Worm (Caenorhabditis elegans) whole organism, L1 larva: ENCODE measurements around the gene F40H3.3.
A peak's percentile ranks its signal among the peaks of the same experiment; 100 is the strongest.

Experiments used
- C04F5.9 ChIP-seq: sonication (generic microtip); optimal IDR thresholded peaks from 2 replicates; lab custom pipeline; 2016; ENCODE audit warnings: missing genetic modification characterization, missing compliant biosample characterization
- C34B4.2 ChIP-seq: sonication (generic microtip); optimal IDR thresholded peaks from 2 replicates; lab custom pipeline; 2017; ENCODE audit warnings: mild to moderate bottlenecking, missing genetic modification characterization, missing compliant biosample characterization
- F16B12.6 ChIP-seq: fragments of 150-350 bp; optimal IDR thresholded peaks from 2 replicates; lab custom pipeline; 2014; ENCODE audit warnings: missing biosample characterization, missing genetic modification characterization
- Y116A8C.19 ChIP-seq: sonication (generic microtip); optimal IDR thresholded peaks from 2 replicates; lab custom pipeline; 2016; ENCODE audit warnings: missing compliant biosample characterization, missing genetic modification characterization, borderline replicate concordance
- aha-1 ChIP-seq: fragments of 150-350 bp; optimal IDR thresholded peaks from 2 replicates; lab custom pipeline; 2014; ENCODE audit warnings: missing biosample characterization, missing genetic modification characterization
- aly-2 ChIP-seq: fragments of 150-350 bp; optimal IDR thresholded peaks from 2 replicates; lab custom pipeline; 2014; ENCODE audit warnings: missing biosample characterization, missing genetic modification characterization
- ama-1 ChIP-seq: fragments of 150-350 bp; optimal IDR thresholded peaks from 2 replicates; lab custom pipeline; 2014
- ceh-63 ChIP-seq: fragments of 200-800 bp; sonication (Bioruptor generic); optimal IDR thresholded peaks from 2 replicates; lab custom pipeline; 2018; ENCODE audit warnings: mild to moderate bottlenecking, missing genetic modification characterization, missing compliant biosample characterization
- ceh-82 ChIP-seq, 3 experiments: fragments of 150-350 bp in 1 of 3; sonication (generic microtip) in 2 of 3; optimal IDR thresholded peaks; 2 replicates each; lab custom pipeline; 2014 to 2017; ENCODE audit warnings: missing biosample characterization in 3 of 3, missing genetic modification characterization in 3 of 3
- dsc-1 ChIP-seq: sonication (generic microtip); optimal IDR thresholded peaks from 2 replicates; lab custom pipeline; 2016; ENCODE audit warnings: mild to moderate bottlenecking, missing genetic modification characterization, missing compliant biosample characterization
- efl-3 ChIP-seq: fragments of 200-800 bp; sonication (Bioruptor generic); optimal IDR thresholded peaks from 2 replicates; lab custom pipeline; 2018; ENCODE audit warnings: mild to moderate bottlenecking, missing genetic modification characterization, missing compliant biosample characterization
- egl-13 ChIP-seq: sonication (generic microtip); optimal IDR thresholded peaks from 2 replicates; lab custom pipeline; 2016; ENCODE audit warnings: missing genotype, missing genetic modification reagents, missing genetic modification characterization, missing compliant biosample characterization
- elt-2 ChIP-seq: sonication (generic microtip); optimal IDR thresholded peaks from 2 replicates; lab custom pipeline; 2016; ENCODE audit warnings: missing genetic modification characterization, mild to moderate bottlenecking, inconsistent platforms, missing compliant biosample characterization, missing genetic modification reagents
- fkh-4 ChIP-seq: sonication (generic microtip); optimal IDR thresholded peaks from 2 replicates; lab custom pipeline; 2016; ENCODE audit warnings: missing compliant biosample characterization, missing genetic modification characterization, borderline replicate concordance
- fkh-8 ChIP-seq: sonication (generic microtip); optimal IDR thresholded peaks from 2 replicates; lab custom pipeline; 2016; ENCODE audit warnings: mild to moderate bottlenecking, missing genetic modification characterization, missing compliant biosample characterization
- fos-1 ChIP-seq: fragments of 150-350 bp; optimal IDR thresholded peaks from 2 replicates; lab custom pipeline; 2014; ENCODE audit warnings: missing biosample characterization, missing genetic modification characterization
- grh-1 ChIP-seq: fragments of 200-800 bp; sonication (Bioruptor generic); IDR thresholded peaks from 2 replicates; pipeline ENCODE4 v1.3.6; 2022; ENCODE audit warnings: missing genetic modification reagents, missing genetic modification characterization, missing compliant biosample characterization
- hpl-2 ChIP-seq: fragments of 150-350 bp; optimal IDR thresholded peaks from 2 replicates; lab custom pipeline; 2014; ENCODE audit warnings: missing biosample characterization, missing genetic modification reagents, missing genetic modification characterization
- irx-1 ChIP-seq: sonication (generic microtip); optimal IDR thresholded peaks from 2 replicates; lab custom pipeline; 2016; ENCODE audit warnings: missing genetic modification characterization, missing compliant biosample characterization
- isw-1 ChIP-seq: fragments of 200-800 bp; sonication (Bioruptor generic); IDR thresholded peaks from 2 replicates; pipeline ENCODE4 v1.3.6; 2022; ENCODE audit warnings: missing genetic modification characterization, missing compliant biosample characterization
- jun-1 ChIP-seq: fragments of 150-350 bp; optimal IDR thresholded peaks from 2 replicates; lab custom pipeline; 2014; ENCODE audit warnings: missing biosample characterization, missing genetic modification reagents, missing genetic modification characterization
- lin-14 ChIP-seq: fragments of 200-800 bp; sonication (Bioruptor generic); optimal IDR thresholded peaks from 2 replicates; lab custom pipeline; 2018; ENCODE audit warnings: mild to moderate bottlenecking, missing genetic modification characterization, moderate library complexity, missing compliant biosample characterization
- lin-39 ChIP-seq: fragments of 150-350 bp; optimal IDR thresholded peaks from 2 replicates; lab custom pipeline; 2014; ENCODE audit warnings: missing biosample characterization, missing genetic modification reagents, missing genetic modification characterization
- lsy-2 ChIP-seq, 2 experiments: fragments of 150-350 bp; optimal IDR thresholded peaks; 2 replicates each; lab custom pipeline; 2014; ENCODE audit warnings: missing biosample characterization in 2 of 2, missing genetic modification characterization in 2 of 2
- mab-9 ChIP-seq: fragments of 200-800 bp; sonication (Bioruptor generic); IDR thresholded peaks from 2 replicates; pipeline ENCODE4 v1.3.6; 2022; ENCODE audit warnings: missing genetic modification reagents, missing genetic modification characterization, missing compliant biosample characterization
- mdl-1 ChIP-seq, 2 experiments: fragments of 150-350 bp; optimal IDR thresholded peaks; 2 replicates each; lab custom pipeline; 2014 to 2017; ENCODE audit warnings: missing biosample characterization in 2 of 2, missing genetic modification characterization in 2 of 2, inconsistent platforms in 1 of 2
- mep-1 ChIP-seq: fragments of 150-350 bp; optimal IDR thresholded peaks from 2 replicates; lab custom pipeline; 2014; ENCODE audit warnings: missing biosample characterization, missing genetic modification characterization
- nhr-19 ChIP-seq: fragments of 200-800 bp; sonication (Bioruptor generic); conservative IDR thresholded peaks from 2 replicates; pipeline ENCODE4 v1.3.6; 2022; ENCODE audit warnings: missing genetic modification characterization, missing compliant biosample characterization
- nhr-28 ChIP-seq: fragments of 150-350 bp; optimal IDR thresholded peaks from 2 replicates; lab custom pipeline; 2014; ENCODE audit warnings: missing biosample characterization, missing genetic modification characterization
- nhr-47 ChIP-seq: sonication (generic microtip); optimal IDR thresholded peaks from 2 replicates; lab custom pipeline; 2016; ENCODE audit warnings: mild to moderate bottlenecking, missing genetic modification characterization, moderate library complexity, missing compliant biosample characterization
- nhr-71 ChIP-seq: sonication (generic microtip); optimal IDR thresholded peaks from 2 replicates; lab custom pipeline; 2016; ENCODE audit warnings: mild to moderate bottlenecking, missing genetic modification characterization, moderate library complexity, missing compliant biosample characterization
- nhr-77 ChIP-seq: fragments of 150-350 bp; optimal IDR thresholded peaks from 2 replicates; lab custom pipeline; 2014; ENCODE audit warnings: missing biosample characterization, missing genetic modification characterization
- nhr-84 ChIP-seq: sonication (generic microtip); optimal IDR thresholded peaks from 2 replicates; lab custom pipeline; 2017; ENCODE audit warnings: missing biosample characterization, missing genetic modification characterization
- pax-3 ChIP-seq: fragments of 200-800 bp; sonication (Bioruptor generic); optimal IDR thresholded peaks from 2 replicates; lab custom pipeline; 2018; ENCODE audit warnings: mild to moderate bottlenecking, missing genetic modification characterization, moderate library complexity, missing compliant biosample characterization
- rnt-1 ChIP-seq: sonication (generic microtip); optimal IDR thresholded peaks from 2 replicates; lab custom pipeline; 2016; ENCODE audit warnings: mild to moderate bottlenecking, missing genetic modification characterization, moderate library complexity, missing compliant biosample characterization
- snpc-4 ChIP-seq: fragments of 150-350 bp; optimal IDR thresholded peaks from 2 replicates; lab custom pipeline; 2014; ENCODE audit warnings: missing biosample characterization, missing genetic modification characterization
- snu-23 ChIP-seq: sonication (generic microtip); optimal IDR thresholded peaks from 2 replicates; lab custom pipeline; 2016; ENCODE audit warnings: missing genetic modification characterization, missing compliant biosample characterization
- sox-4 ChIP-seq: sonication (generic microtip); optimal IDR thresholded peaks from 2 replicates; lab custom pipeline; 2016; ENCODE audit warnings: missing genetic modification characterization, missing compliant biosample characterization
- sptf-1 ChIP-seq: fragments of 150-350 bp; optimal IDR thresholded peaks from 2 replicates; lab custom pipeline; 2014; ENCODE audit warnings: missing biosample characterization, missing genetic modification characterization
- sup-37 ChIP-seq: fragments of 200-800 bp; sonication (Bioruptor generic); optimal IDR thresholded peaks from 2 replicates; lab custom pipeline; 2018; ENCODE audit warnings: mild to moderate bottlenecking, missing genetic modification characterization, missing compliant biosample characterization
- tlp-1 ChIP-seq: fragments of 150-350 bp; optimal IDR thresholded peaks from 2 replicates; lab custom pipeline; 2014; ENCODE audit warnings: missing biosample characterization, missing genetic modification characterization
- unc-86 ChIP-seq: sonication (generic microtip); optimal IDR thresholded peaks from 2 replicates; lab custom pipeline; 2016; ENCODE audit warnings: missing genetic modification characterization, missing compliant biosample characterization
- unc-98 ChIP-seq: fragments of 200-800 bp; sonication (Bioruptor generic); IDR thresholded peaks from 2 replicates; pipeline ENCODE4 v1.3.6; 2022; ENCODE audit warnings: missing genetic modification characterization, missing compliant biosample characterization
- xbp-1 ChIP-seq: sonication (generic microtip); optimal IDR thresholded peaks from 2 replicates; lab custom pipeline; 2016; ENCODE audit warnings: missing genetic modification characterization, missing compliant biosample characterization
- zag-1 ChIP-seq: fragments of 150-350 bp; optimal IDR thresholded peaks from 2 replicates; lab custom pipeline; 2014; ENCODE audit warnings: missing biosample characterization, missing genetic modification characterization
- ztf-11 ChIP-seq, 2 experiments: sonication (generic microtip); optimal IDR thresholded peaks; 2 replicates each; lab custom pipeline; 2016 to 2017; ENCODE audit warnings: missing genetic modification characterization in 2 of 2, missing biosample characterization in 1 of 2, missing compliant biosample characterization in 1 of 2
- ztf-4 ChIP-seq: fragments of 150-350 bp; optimal IDR thresholded peaks from 2 replicates; lab custom pipeline; 2014; ENCODE audit warnings: missing biosample characterization, missing genetic modification characterization

The F40H3.3 gene

DNA sequence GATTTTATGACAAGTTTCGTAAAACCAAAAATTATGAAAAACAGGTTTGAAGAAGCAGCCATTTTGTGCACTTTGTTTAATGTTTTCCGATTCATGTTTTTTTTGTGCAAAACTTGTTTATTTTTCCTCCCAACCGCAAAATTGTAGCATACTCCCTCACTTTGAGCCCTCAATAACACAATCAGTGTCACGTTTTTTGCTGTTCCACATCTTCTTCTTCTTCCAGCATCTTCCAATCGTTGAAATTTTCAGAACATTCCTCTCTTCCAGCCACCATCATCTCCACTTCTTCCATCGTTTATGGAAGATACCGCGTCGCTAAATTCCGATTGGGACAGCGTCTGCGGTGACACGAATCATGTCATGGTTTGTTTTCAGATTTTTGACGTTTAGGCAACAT lies 38.7 kb upstream of the F40H3.3 start, which contains the start of gene abts-3:
Gene abts-3 (plus strand): TSS at position 301 of the 400 bp plus-strand sequence.
- TF ChIP-seq snpc-4 (tag; lab: Kevin White, UChicago) (no peak), C04F5.9 (tag; lab: Kevin White, UChicago) (no peak), ztf-4 (tag; lab: Kevin White, UChicago) (no peak), mdl-1 (tag; optimal IDR thresholded peaks at IDR 0.05; lab: Kevin White, UChicago) (no peak), efl-3 (GFP tag; lab: Kevin White, UChicago) (no peak), ceh-63 (no peak), dsc-1 (no peak), zag-1 (tag; lab: Kevin White, UChicago) (no peak), ama-1 (lab: Kevin White, UChicago) (no peak), sox-4 (tag; lab: Kevin White, UChicago) (no peak), pax-3 (tag; lab: Kevin White, UChicago) (no peak), lsy-2 (tag; optimal IDR thresholded peaks at IDR 0.05; lab: Kevin White, UChicago) (no peak)

DNA sequence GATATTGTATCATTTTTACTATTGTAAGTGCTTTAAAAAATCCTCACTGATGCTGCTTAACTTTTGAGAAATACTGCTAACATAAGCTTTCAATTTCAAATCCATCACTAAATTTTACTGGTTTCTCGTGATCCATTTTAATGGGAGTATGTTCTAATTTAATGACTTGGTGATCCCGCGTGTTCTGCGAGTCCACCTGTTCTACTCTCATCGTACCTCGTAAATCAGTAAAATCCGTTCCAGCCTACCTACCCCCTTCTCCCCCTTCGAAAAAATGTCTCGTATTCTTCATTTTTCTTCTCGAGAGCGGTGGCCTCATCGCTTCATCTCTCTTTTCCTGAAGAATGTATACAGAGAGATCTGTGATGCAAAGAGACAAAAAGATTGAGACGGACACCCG lies 35.8 kb upstream of the F40H3.3 start:
- TF ChIP-seq fkh-8 (no peak), nhr-28 (tag; lab: Kevin White, UChicago) (no peak), pax-3 (tag; lab: Kevin White, UChicago) (no peak), C04F5.9 (tag; lab: Kevin White, UChicago) (no peak), irx-1 (tag; lab: Kevin White, UChicago) (no peak), elt-2 (tag; lab: Kevin White, UChicago) (no peak), ama-1 (lab: Kevin White, UChicago) (no peak), fkh-4 (tag; lab: Kevin White, UChicago) (no peak), nhr-77 (tag; lab: Kevin White, UChicago) (no peak), tlp-1 (no peak), lsy-2 (tag; optimal IDR thresholded peaks at IDR 0.05; lab: Kevin White, UChicago) (no peak), sup-37 (GFP tag; lab: Kevin White, UChicago) (no peak)
- TF ChIP-seq, all 84 proteins: peak for 0

DNA sequence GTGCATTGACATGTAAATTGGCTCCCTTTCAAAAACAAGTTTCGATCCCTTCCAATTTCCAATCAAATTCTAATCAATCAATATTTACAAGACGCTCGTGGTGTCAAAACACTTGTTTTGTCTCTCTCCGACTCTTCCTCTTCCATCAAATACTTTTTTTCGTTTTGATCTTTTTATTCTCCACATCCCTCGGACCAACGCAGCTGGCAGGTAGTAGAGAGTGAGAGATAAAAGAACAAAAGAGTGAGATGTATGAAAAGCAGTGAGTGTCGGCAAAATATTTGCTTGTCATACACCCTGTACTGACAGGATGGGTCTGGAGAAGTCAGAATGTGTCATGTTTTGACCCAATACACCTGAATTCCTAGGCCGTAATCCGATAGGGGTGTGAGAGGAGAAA lies 34.6 kb upstream of the F40H3.3 start:
- no peak for TF ChIP-seq hpl-2 (GFP tag; lab: Kevin White, UChicago)
- TF ChIP-seq nhr-71 = no peak
- TF ChIP-seq ztf-11 (tag; optimal IDR thresholded peaks at IDR 0.05; lab: Kevin White, UChicago) = no peak
- no peak for TF ChIP-seq nhr-19 (GFP tag; lab: Robert Waterston, UW)
- TF ChIP-seq irx-1 (tag; lab: Kevin White, UChicago) = no peak
- TF ChIP-seq aly-2 = no peak
- no peak for TF ChIP-seq sox-4 (tag; lab: Kevin White, UChicago)
- no peak for TF ChIP-seq unc-86 (tag; lab: Kevin White, UChicago)
- TF ChIP-seq rnt-1 (tag; lab: Kevin White, UChicago) = peak; percentile 48
- TF ChIP-seq xbp-1 = no peak
- TF ChIP-seq sptf-1 = no peak
- TF ChIP-seq F16B12.6 (tag; lab: Kevin White, UChicago) = no peak
- TF ChIP-seq Y116A8C.19 = no peak
- TF ChIP-seq jun-1 (tag; lab: Kevin White, UChicago) = no peak
- no peak for TF ChIP-seq mab-9 (GFP tag; lab: Robert Waterston, UW)
- no peak for TF ChIP-seq fkh-4 (tag; lab: Kevin White, UChicago)
- TF ChIP-seq C04F5.9 (tag; lab: Kevin White, UChicago) = no peak
- TF ChIP-seq lin-14 = peak; percentile 50
- TF ChIP-seq isw-1 = no peak
- TF ChIP-seq snpc-4 (tag; lab: Kevin White, UChicago) = no peak
- no peak for TF ChIP-seq lin-39 (tag; lab: Kevin White, UChicago)
- TF ChIP-seq nhr-47 (tag; lab: Kevin White, UChicago) = no peak
- no peak for TF ChIP-seq nhr-28 (tag; lab: Kevin White, UChicago)
- no peak for TF ChIP-seq grh-1 (GFP tag; lab: Robert Waterston, UW)
- TF ChIP-seq C34B4.2 (tag; lab: Kevin White, UChicago) = no peak
- no peak for TF ChIP-seq aha-1 (tag; lab: Kevin White, UChicago)
- no peak for TF ChIP-seq egl-13 (tag; lab: Kevin White, UChicago)
- TF ChIP-seq ceh-82 (tag; optimal IDR thresholded peaks at IDR 0.05; lab: Kevin White, UChicago) = no peak
- no peak for TF ChIP-seq unc-98
- peak; percentile 10 for TF ChIP-seq snu-23 (GFP tag; lab: Kevin White, UChicago)
- no peak for TF ChIP-seq efl-3 (GFP tag; lab: Kevin White, UChicago)
- peak; percentile 33 for TF ChIP-seq mep-1 (tag; lab: Kevin White, UChicago)
- no peak for TF ChIP-seq ztf-4 (tag; lab: Kevin White, UChicago)
- no peak for TF ChIP-seq fos-1 (tag; lab: Kevin White, UChicago)
- TF ChIP-seq nhr-84 (tag; lab: Kevin White, UChicago) = no peak
